Worm (Caenorhabditis elegans) whole organism, late embryonic: ENCODE results near the gene C04G6.6.

Experiments
- ama-1 ChIP-seq: fragments of 150-350 bp; optimal IDR thresholded peaks from 2 replicates; lab custom pipeline; 2014
- ceh-19 ChIP-seq: fragments of 200-800 bp; sonication (Bioruptor generic); optimal IDR thresholded peaks from 2 replicates; lab custom pipeline; 2018; ENCODE audit warnings: mild to moderate bottlenecking, missing genetic modification characterization, missing compliant biosample characterization
- ceh-22 ChIP-seq: sonication (generic microtip); optimal IDR thresholded peaks from 2 replicates; lab custom pipeline; 2017; ENCODE audit warnings: missing biosample characterization, missing genetic modification characterization
- ceh-24 ChIP-seq: sonication (generic microtip); optimal IDR thresholded peaks from 2 replicates; lab custom pipeline; 2016; ENCODE audit warnings: mild to moderate bottlenecking, missing genetic modification characterization, missing compliant biosample characterization
- ceh-9 ChIP-seq: sonication (generic microtip); optimal IDR thresholded peaks from 2 replicates; lab custom pipeline; 2016; ENCODE audit warnings: mild to moderate bottlenecking, missing genetic modification characterization, inconsistent platforms, missing compliant biosample characterization
- fax-1 ChIP-seq: sonication (generic microtip); optimal IDR thresholded peaks from 2 replicates; lab custom pipeline; 2016; ENCODE audit warnings: missing genotype, missing genetic modification characterization, missing compliant biosample characterization
- fkh-10 ChIP-seq: fragments of 150-350 bp; optimal IDR thresholded peaks from 2 replicates; lab custom pipeline; 2014; ENCODE audit warnings: missing biosample characterization, missing genetic modification reagents, missing genetic modification characterization
- pros-1 ChIP-seq: fragments of 150-350 bp; optimal IDR thresholded peaks from 2 replicates; lab custom pipeline; 2014; ENCODE audit warnings: missing biosample characterization, missing genetic modification reagents, missing genetic modification characterization
- sox-4 ChIP-seq: sonication (generic microtip); optimal IDR thresholded peaks from 2 replicates; lab custom pipeline; 2017; ENCODE audit warnings: mild to moderate bottlenecking, missing genetic modification characterization, inconsistent platforms, missing compliant biosample characterization
- tbx-2 ChIP-seq: sonication (generic microtip); optimal IDR thresholded peaks from 2 replicates; lab custom pipeline; 2016; ENCODE audit warnings: missing genetic modification characterization, missing compliant biosample characterization
- unc-55 ChIP-seq: sonication (generic microtip); optimal IDR thresholded peaks from 2 replicates; lab custom pipeline; 2017; ENCODE audit warnings: missing biosample characterization, missing genetic modification reagents, missing genetic modification characterization
- ztf-16 ChIP-seq: sonication (generic microtip); optimal IDR thresholded peaks from 2 replicates; lab custom pipeline; 2017; ENCODE audit warnings: missing genetic modification characterization, missing compliant biosample characterization

DNA sequence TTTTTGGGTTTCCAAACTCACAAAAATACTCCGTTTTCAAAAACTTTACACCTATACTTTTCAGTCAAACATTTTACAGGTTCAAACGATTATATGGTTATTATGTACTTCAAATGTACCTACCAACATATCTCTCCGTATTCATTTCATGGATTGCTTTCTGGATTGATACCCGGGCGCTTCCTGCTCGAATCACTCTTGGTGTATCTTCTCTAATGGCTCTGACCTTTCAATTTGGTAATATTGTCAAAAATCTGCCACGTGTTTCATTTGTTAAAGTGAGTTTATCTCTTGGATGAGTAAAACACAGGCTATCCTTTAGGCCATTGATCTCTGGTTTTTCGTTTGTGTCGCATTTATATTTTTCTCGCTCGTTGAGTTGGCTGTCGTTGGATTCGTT lies 32.3 kb upstream of the C04G6.6 start:
- TF ChIP-seq unc-55 (no peak), ceh-9 (tag; lab: Kevin White, UChicago) (no peak), ceh-19 (GFP tag; lab: Kevin White, UChicago) (no peak), ceh-24 (tag; lab: Kevin White, UChicago) (no peak), tbx-2 (tag; lab: Kevin White, UChicago) (no peak), fax-1 (tag; lab: Kevin White, UChicago) (no peak), fkh-10 (GFP tag; lab: Kevin White, UChicago) (no peak), pros-1 (tag; lab: Kevin White, UChicago) (no peak), sox-4 (tag; lab: Kevin White, UChicago) (no peak), ceh-22 (tag; lab: Kevin White, UChicago) (no peak), ztf-16 (tag; lab: Kevin White, UChicago) (no peak), ama-1 (lab: Kevin White, UChicago) (no peak)
